Worm (Caenorhabditis elegans): ENCODE data around the gene nspf-1.
"Not testable (repeated sequence)": the region's sequence is repeated elsewhere in the genome, so short reads cannot be mapped to it uniquely, and the experiment has no call there.

nspf-1 gene

ce11 chrII:2646756-2647155 is 40.7 kb upstream of the nspf-1 start, which contains the start of gene F22E5.12:
TSS of gene F22E5.12 (minus strand) at chrII:2646856.
- TF ChIP-seq pha-4 (tag; optimal IDR thresholded peaks at IDR 0.05); sox-4 (tag; optimal IDR thresholded peaks at IDR 0.05); hlh-30 (tag; optimal IDR thresholded peaks at IDR 0.05; ENCODE audit: insufficient read depth): not testable (repeated sequence)

- TF ChIP-seq tbx-7 (tag; optimal IDR thresholded peaks at IDR 0.05) (no peak), syd-9 (tag; optimal IDR thresholded peaks at IDR 0.05) (no peak), hlh-15 (tag; optimal IDR thresholded peaks at IDR 0.05) (no peak), ceh-45 (GFP tag; IDR thresholded peaks at IDR 0.05) (no peak), ceh-18 (tag; optimal IDR thresholded peaks at IDR 0.05) (no peak), ceh-9 (tag; optimal IDR thresholded peaks at IDR 0.05) (no peak), madf-2 (tag; optimal IDR thresholded peaks at IDR 0.05) (no peak), dve-1 (tag; optimal IDR thresholded peaks at IDR 0.05) (no peak), elt-2 (tag; optimal IDR thresholded peaks at IDR 0.05) (no peak), C38D4.7 (GFP tag; optimal IDR thresholded peaks at IDR 0.05) (no peak), ttx-3 (tag; optimal IDR thresholded peaks at IDR 0.05) (no peak), ref-2 (tag; optimal IDR thresholded peaks at IDR 0.05) (no peak), K09A11.1 (tag; optimal IDR thresholded peaks at IDR 0.05; ENCODE audit: insufficient read depth) (no peak), sox-4 (tag; optimal IDR thresholded peaks at IDR 0.05) (no peak), sdc-2 (tag; optimal IDR thresholded peaks at IDR 0.05) (no peak)
Measured at ce11 chrII:2649015-2649414, 38.4 kb upstream of the nspf-1 start.

ce11 chrII:2649539-2649938 is 37.9 kb upstream of the nspf-1 start, which contains the start of the genes F22E5.13 and F22E5.6:
TSS of gene F22E5.13 (minus strand) at chrII:2649639.
TSS of gene F22E5.6 (plus strand) at chrII:2649835.
- no peak for TF ChIP-seq ceh-34 (tag; optimal IDR thresholded peaks at IDR 0.05)
- TF ChIP-seq lim-6 (tag; optimal IDR thresholded peaks at IDR 0.05): no peak
- no peak for TF ChIP-seq K09A11.1 (tag; optimal IDR thresholded peaks at IDR 0.05; ENCODE audit: insufficient read depth)
- no peak for TF ChIP-seq pha-4 (tag; optimal IDR thresholded peaks at IDR 0.05)
- no peak for TF ChIP-seq ceh-45 (GFP tag; IDR thresholded peaks at IDR 0.05)
- no peak for TF ChIP-seq fax-1 (tag; optimal IDR thresholded peaks at IDR 0.05)
- TF ChIP-seq ceh-31 (tag; optimal IDR thresholded peaks at IDR 0.05): no peak
- no peak for TF ChIP-seq ceh-9 (tag; optimal IDR thresholded peaks at IDR 0.05)
- TF ChIP-seq pat-9 (tag; optimal IDR thresholded peaks at IDR 0.05): no peak
- no peak for TF ChIP-seq lin-11 (tag; optimal IDR thresholded peaks at IDR 0.05)
- no peak for TF ChIP-seq Y22D7AL.16 (tag; optimal IDR thresholded peaks at IDR 0.05)
- TF ChIP-seq pax-1 (tag; optimal IDR thresholded peaks at IDR 0.05): no peak
- TF ChIP-seq ceh-2 (tag; optimal IDR thresholded peaks at IDR 0.05): no peak
- TF ChIP-seq unc-55 (GFP tag; optimal IDR thresholded peaks at IDR 0.05): no peak
- TF ChIP-seq hlh-6 (tag; optimal IDR thresholded peaks at IDR 0.05): no peak
- no peak for TF ChIP-seq fkh-6 (tag; optimal IDR thresholded peaks at IDR 0.05)
- no peak for TF ChIP-seq npax-4 (tag; optimal IDR thresholded peaks at IDR 0.05)
- no peak for TF ChIP-seq hlh-8 (tag; optimal IDR thresholded peaks at IDR 0.05)
- no peak for TF ChIP-seq pag-3 (tag; optimal IDR thresholded peaks at IDR 0.05; ENCODE audit: borderline replicate concordance)
- no peak for TF ChIP-seq nfya-1 (tag; optimal IDR thresholded peaks at IDR 0.05)

ce11 chrII:2656606-2657005 is 30.8 kb upstream of the nspf-1 start, which contains the start of gene sri-47:
TSS of gene sri-47 (plus strand) at chrII:2656906.
- TF ChIP-seq dmd-4 (tag; optimal IDR thresholded peaks at IDR 0.05; ENCODE audit: borderline replicate concordance) (no peak), ceh-18 (tag; optimal IDR thresholded peaks at IDR 0.05) (no peak), ceh-45 (GFP tag; IDR thresholded peaks at IDR 0.05) (no peak), syd-9 (tag; optimal IDR thresholded peaks at IDR 0.05) (no peak), ceh-6 (GFP tag; optimal IDR thresholded peaks at IDR 0.05) (no peak)
